Fruit fly (Drosophila melanogaster) whole organism, adult: ENCODE measurements around the gene Jhbp13.

Experiments
- CG11617 ChIP-seq: fragments of 200-800 bp; sonication (Bioruptor generic); optimal IDR thresholded peaks from 2 replicates; lab custom pipeline; 2017; ENCODE audit warnings: mild to moderate bottlenecking, missing biosample characterization, missing genetic modification reagents, missing genetic modification characterization
- CG12768 ChIP-seq: fragments of 200-800 bp; sonication (Bioruptor generic); optimal IDR thresholded peaks from 2 replicates; lab custom pipeline; 2017; ENCODE audit warnings: missing biosample characterization, missing genetic modification characterization, mild to moderate bottlenecking, moderate library complexity, missing genetic modification reagents
- CG14711 ChIP-seq: fragments of 200-800 bp; sonication (Bioruptor generic); optimal IDR thresholded peaks from 2 replicates; lab custom pipeline; 2018; ENCODE audit warnings: missing biosample characterization, mild to moderate bottlenecking, missing genetic modification characterization, moderate library complexity
- CG1620 ChIP-seq: fragments of 200-800 bp; sonication (Bioruptor generic); optimal IDR thresholded peaks from 2 replicates; lab custom pipeline; 2016; ENCODE audit warnings: missing biosample characterization, missing genetic modification characterization
- CG33017 ChIP-seq: fragments of 200-800 bp; sonication (Bioruptor generic); optimal IDR thresholded peaks from 2 replicates; lab custom pipeline; 2018; ENCODE audit warnings: missing biosample characterization, mild to moderate bottlenecking, missing genetic modification characterization, moderate library complexity
- CG5204 ChIP-seq: fragments of 200-800 bp; sonication (Bioruptor generic); optimal IDR thresholded peaks from 2 replicates; lab custom pipeline; 2016; ENCODE audit warnings: missing biosample characterization, missing genetic modification characterization
- CG7045 ChIP-seq: fragments of 200-800 bp; sonication (Bioruptor generic); optimal IDR thresholded peaks from 2 replicates; lab custom pipeline; 2017; ENCODE audit warnings: missing biosample characterization, mild to moderate bottlenecking, missing genetic modification characterization
- CG7101 ChIP-seq: fragments of 200-800 bp; sonication (Bioruptor generic); optimal IDR thresholded peaks from 2 replicates; lab custom pipeline; 2018; ENCODE audit warnings: missing biosample characterization, mild to moderate bottlenecking, missing genetic modification characterization, moderate library complexity
- Clk ChIP-seq: fragments of 200-800 bp; sonication (Bioruptor generic); optimal IDR thresholded peaks from 2 replicates; lab custom pipeline; 2017; ENCODE audit warnings: missing biosample characterization, missing genetic modification characterization
- Crg-1 ChIP-seq: fragments of 200-800 bp; sonication (Bioruptor generic); optimal IDR thresholded peaks from 2 replicates; lab custom pipeline; 2016; ENCODE audit warnings: missing biosample characterization, missing genetic modification characterization
- Hr96 ChIP-seq: fragments of 200-800 bp; sonication (Bioruptor generic); optimal IDR thresholded peaks from 2 replicates; lab custom pipeline; 2016; ENCODE audit warnings: missing biosample characterization, missing genetic modification characterization
- Mnt ChIP-seq: fragments of 200-800 bp; sonication (Bioruptor generic); optimal IDR thresholded peaks from 2 replicates; lab custom pipeline; 2016; ENCODE audit warnings: missing biosample characterization, mild to moderate bottlenecking, missing genetic modification characterization
- bab1 ChIP-seq: fragments of 200-800 bp; sonication (Bioruptor generic); optimal IDR thresholded peaks from 3 replicates; lab custom pipeline; 2019; ENCODE audit warnings: missing biosample characterization, mild to moderate bottlenecking, missing genetic modification characterization, moderate library complexity
- cic ChIP-seq: fragments of 200-800 bp; sonication (Bioruptor generic); optimal IDR thresholded peaks from 2 replicates; lab custom pipeline; 2017; ENCODE audit warnings: missing biosample characterization, mild to moderate bottlenecking, missing genetic modification characterization, moderate library complexity
- cnc ChIP-seq, 2 experiments: fragments of >200 bp; optimal IDR thresholded peaks; 2 replicates each; lab custom pipeline; 2017
- kay ChIP-seq: fragments of 200-800 bp; sonication (Bioruptor generic); peaks from one replicate; lab custom pipeline; 2016; ENCODE audit warnings: missing biosample characterization, missing genetic modification characterization, borderline replicate concordance
- ovo ChIP-seq: fragments of 200-800 bp; sonication (Bioruptor generic); optimal IDR thresholded peaks from 2 replicates; lab custom pipeline; 2016; ENCODE audit warnings: missing biosample characterization, missing genetic modification characterization
- pad ChIP-seq: fragments of 200-800 bp; sonication (Bioruptor generic); optimal IDR thresholded peaks from 3 replicates; lab custom pipeline; 2017; ENCODE audit warnings: missing biosample characterization, missing genetic modification characterization, mild to moderate bottlenecking, moderate library complexity, missing genetic modification reagents
- tj ChIP-seq: fragments of 200-800 bp; sonication (Bioruptor generic); optimal IDR thresholded peaks from 3 replicates; lab custom pipeline; 2017; ENCODE audit warnings: missing biosample characterization, mild to moderate bottlenecking, missing genetic modification characterization, moderate library complexity
- toe ChIP-seq: fragments of 200-800 bp; sonication (Bioruptor generic); optimal IDR thresholded peaks from 2 replicates; lab custom pipeline; 2016; ENCODE audit warnings: missing biosample characterization, missing genetic modification characterization

The Jhbp13 gene

DNA sequence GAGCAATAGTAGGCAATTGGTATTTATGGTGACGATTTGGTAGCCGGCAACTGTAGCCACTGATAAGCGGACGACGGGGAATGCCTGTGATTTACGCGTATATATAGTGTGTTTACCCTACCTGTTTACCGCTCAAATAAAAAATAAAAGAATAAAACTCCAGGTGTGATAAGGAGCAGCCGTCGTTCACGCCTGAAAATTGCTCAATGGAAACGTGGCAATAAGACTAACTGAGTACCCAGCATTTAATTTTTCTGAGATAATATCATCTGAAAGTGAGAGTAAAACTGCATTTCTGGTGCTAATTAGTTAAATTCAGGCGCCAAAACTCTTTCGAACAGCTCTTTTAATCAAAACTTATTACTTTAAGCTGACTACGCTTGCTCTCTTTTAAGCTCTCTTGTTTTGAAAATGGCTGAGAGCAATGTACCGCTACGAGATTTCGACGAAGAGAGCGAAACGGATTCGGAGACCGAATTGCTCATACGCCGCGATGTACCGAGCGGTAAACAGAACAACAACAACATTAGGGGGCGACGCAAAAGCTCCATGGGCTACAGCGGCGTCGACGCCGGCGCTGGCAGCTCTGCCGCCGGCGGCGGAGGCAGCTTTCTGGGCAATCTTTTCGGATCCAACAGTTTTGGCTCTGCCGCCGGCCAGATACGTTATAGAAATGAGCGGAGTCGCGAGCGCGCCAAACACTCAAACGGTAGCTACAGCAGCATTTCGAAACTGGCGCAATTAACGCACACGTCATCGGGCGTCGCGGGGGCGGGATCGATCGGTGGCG is 50.7 kb downstream of the Jhbp13 start:
- TF ChIP-seq CG11617 (GFP tag; lab: Kevin White, UChicago) (peak; percentile 82), CG12768 (GFP tag; lab: Kevin White, UChicago) (peak; percentile 80), CG5204 (GFP tag; lab: Kevin White, UChicago) (no peak), kay (GFP tag; lab: Kevin White, UChicago) (peak; percentile 93), pad (GFP tag; lab: Kevin White, UChicago) (no peak), CG7101 (tag; lab: Kevin White, UChicago) (peak; percentile 75), Mnt (GFP tag; lab: Kevin White, UChicago) (peak; percentile 62), CG1620 (peak; percentile 1), ovo (GFP tag; lab: Kevin White, UChicago) (peak; percentile 39), CG7045 (GFP tag; lab: Kevin White, UChicago) (peak; percentile 85), Crg-1 (GFP tag; lab: Kevin White, UChicago) (peak; percentile 61), Hr96 (no peak), cnc (optimal IDR thresholded peaks at IDR 0.05; lab: Kevin White, UChicago) (no peak), bab1 (no peak), CG14711 (tag; lab: Kevin White, UChicago) (peak; percentile 45), tj (GFP tag; lab: Kevin White, UChicago) (peak; percentile 26), cic (GFP tag; lab: Kevin White, UChicago) (peak; percentile 99), Clk (peak; percentile 59), toe (GFP tag; lab: Kevin White, UChicago) (no peak), CG33017 (tag; lab: Kevin White, UChicago) (peak; percentile 91)

DNA sequence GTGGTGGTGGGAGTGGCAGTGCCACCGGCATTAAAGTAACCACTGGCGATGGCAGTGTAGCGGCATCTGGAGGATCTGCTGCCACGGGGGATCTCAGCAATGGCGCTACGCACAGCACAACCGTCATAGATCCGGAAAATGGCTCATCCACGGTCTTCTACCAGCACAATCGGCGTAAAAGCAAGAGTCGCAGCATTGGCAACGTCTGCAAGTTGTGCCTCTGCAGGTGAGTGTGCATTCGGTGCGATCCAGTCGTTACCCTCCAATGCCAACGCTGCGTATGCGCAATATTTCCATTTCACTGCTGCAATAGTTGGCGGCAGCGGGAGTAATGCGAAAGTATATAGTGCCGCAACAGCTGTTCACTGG is 51.3 kb downstream of the Jhbp13 start:
- TF ChIP-seq Hr96, result peak; percentile 13
- no peak for TF ChIP-seq CG11617 (GFP tag; lab: Kevin White, UChicago)
- TF ChIP-seq cic (GFP tag; lab: Kevin White, UChicago), result no peak
- no peak for TF ChIP-seq pad (GFP tag; lab: Kevin White, UChicago)
- TF ChIP-seq ovo (GFP tag; lab: Kevin White, UChicago), result no peak
- TF ChIP-seq Crg-1 (GFP tag; lab: Kevin White, UChicago), result no peak
- no peak for TF ChIP-seq kay (GFP tag; lab: Kevin White, UChicago)
